Worm (Caenorhabditis elegans): Measurements from ENCODE around the gene gpa-9.

DNA sequence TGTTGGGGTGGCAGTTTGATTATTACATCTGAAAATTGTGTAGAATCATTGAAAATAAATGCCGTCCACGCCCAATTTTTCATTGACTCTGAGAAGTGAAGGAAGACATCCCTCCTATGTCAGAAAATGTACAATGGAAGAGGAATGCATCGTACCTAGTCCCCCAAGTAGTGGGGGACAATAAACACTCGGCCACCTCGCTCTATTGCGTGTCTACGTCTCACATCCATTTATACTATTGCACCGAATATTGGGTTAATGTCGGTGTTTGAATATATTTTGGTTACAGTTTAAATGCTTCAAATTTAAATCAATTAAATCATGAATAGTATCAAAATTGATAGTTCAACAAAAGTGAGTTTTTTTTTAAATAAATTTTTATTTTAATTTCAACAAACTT is 523 bp upstream of the gpa-9 start, which contains the start of gene lin-25:
- TF ChIP-seq hmg-4 (GFP tag; optimal IDR thresholded peaks at IDR 0.05) (no peak), ama-1 (optimal IDR thresholded peaks at IDR 0.05) (no peak), hnd-1 (tag; optimal IDR thresholded peaks at IDR 0.05) (no peak), sea-1 (GFP tag; conservative IDR thresholded peaks at IDR 0.05) (no peak), ceh-13 (GFP tag; optimal IDR thresholded peaks at IDR 0.05) (no peak), tra-4 (tag; optimal IDR thresholded peaks at IDR 0.05) (no peak), B0310.2 (tag; optimal IDR thresholded peaks at IDR 0.05) (no peak), flt-1 (GFP tag; IDR thresholded peaks at IDR 0.05) (no peak), tbx-37 (GFP tag; conservative IDR thresholded peaks at IDR 0.05) (no peak), F13C5.2 (tag; optimal IDR thresholded peaks at IDR 0.05) (no peak), pes-1 (GFP tag; IDR thresholded peaks at IDR 0.05) (no peak)

Data from whole organism, early embryonic.